Worm (Caenorhabditis elegans) whole organism, L4/young adult: ENCODE data around the gene aly-1.

ENCODE experiments used
- W03F9.2 ChIP-seq: fragments of 150-350 bp; optimal IDR thresholded peaks from 2 replicates; lab custom pipeline; 2014; ENCODE audit warnings: missing biosample characterization, missing genetic modification characterization
- dao-5 ChIP-seq: sonication (generic microtip); optimal IDR thresholded peaks from 2 replicates; lab custom pipeline; 2016; ENCODE audit warnings: missing genotype, missing genetic modification characterization, moderate library complexity, missing compliant biosample characterization
- him-1 ChIP-seq: sonication (generic microtip); optimal IDR thresholded peaks from 2 replicates; lab custom pipeline; 2016; ENCODE audit warnings: missing genotype, missing genetic modification reagents, missing genetic modification characterization, missing compliant biosample characterization

DNA sequence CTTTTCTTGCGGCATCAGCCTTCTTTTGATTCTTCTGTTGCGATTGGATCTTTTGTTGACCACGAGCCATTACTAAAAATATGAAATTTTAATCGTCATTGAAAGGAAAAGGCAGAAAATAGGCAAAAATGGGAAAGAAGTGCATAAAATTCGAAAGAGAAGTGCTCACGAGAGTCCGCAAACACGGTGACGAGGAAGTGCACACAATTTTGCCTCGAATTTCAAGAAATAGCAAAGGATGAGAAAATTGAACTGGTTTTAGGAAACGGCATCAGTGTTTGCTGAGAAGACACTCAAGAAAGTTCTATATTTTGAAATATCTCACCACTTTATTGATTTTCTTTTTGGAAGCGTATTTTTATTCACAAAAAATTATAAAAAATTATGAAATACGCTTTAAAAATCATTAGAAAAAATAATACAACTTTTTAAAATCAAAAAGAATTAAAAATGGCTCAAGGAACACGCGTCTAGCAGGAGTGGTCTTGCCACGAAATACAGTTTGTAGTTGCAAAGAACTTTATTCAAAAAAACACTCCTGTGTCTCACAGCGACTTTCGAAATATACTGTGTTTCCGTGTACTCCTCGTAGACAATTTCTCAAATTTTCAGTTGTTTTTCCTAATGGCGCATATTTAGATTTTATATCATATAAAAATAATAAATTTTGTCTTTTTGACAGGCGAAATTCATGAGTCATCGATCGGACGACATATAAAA, 12.4 kb upstream of the aly-1 start, which contains the start of the genes znf-706 and cpna-3:
- no peak for TF ChIP-seq him-1 (tag; lab: Kevin White, UChicago)
- TF ChIP-seq W03F9.2, result peak; percentile 52
- TF ChIP-seq dao-5 (tag; lab: Kevin White, UChicago), result no peak
